Fruit fly (Drosophila melanogaster) whole organism, embryonic: ENCODE results near the gene Drsl1.
A peak's percentile ranks its signal among the peaks of the same experiment; 100 is the strongest.

ENCODE experiments used
- Awh ChIP-seq: fragments of 200-800 bp; sonication (Bioruptor generic); IDR thresholded peaks from 2 replicates; pipeline ENCODE4, ENCODE4 v1.3.6; 2022; ENCODE audit warnings: missing biosample characterization, missing genetic modification characterization
- Bgb ChIP-seq: fragments of 200-800 bp; sonication (Bioruptor generic); IDR thresholded peaks from 2 replicates; pipeline ENCODE4 v1.3.6; 2022; ENCODE audit warnings: missing biosample characterization, missing genetic modification characterization; ENCODE audit not compliant: partially characterized antibody
- Bteb2 ChIP-seq: fragments of 200-800 bp; sonication (Bioruptor generic); optimal IDR thresholded peaks from 2 replicates; lab custom pipeline; 2016; ENCODE audit warnings: missing biosample characterization, missing genetic modification characterization
- CG10462 ChIP-seq: fragments of 200-800 bp; sonication (Bioruptor generic); optimal IDR thresholded peaks from 2 replicates; lab custom pipeline; 2016; ENCODE audit warnings: missing biosample characterization, missing genetic modification characterization
- CG12219 ChIP-seq: fragments of 200-800 bp; sonication (Bioruptor generic); optimal IDR thresholded peaks from 3 replicates; lab custom pipeline; 2018; ENCODE audit warnings: missing biosample characterization, mild to moderate bottlenecking, missing genetic modification characterization
- CG1233 ChIP-seq: fragments of 200-800 bp; sonication (Bioruptor generic); optimal IDR thresholded peaks from 4 replicates; lab custom pipeline; 2018; ENCODE audit warnings: missing biosample characterization, mild to moderate bottlenecking, missing genetic modification characterization
- CG13894 ChIP-seq: fragments of 200-800 bp; sonication (Bioruptor generic); optimal IDR thresholded peaks from 3 replicates; lab custom pipeline; 2018; ENCODE audit warnings: missing biosample characterization, mild to moderate bottlenecking, missing genetic modification characterization, moderate library complexity
- CG1603 ChIP-seq: fragments of 200-800 bp; sonication (Bioruptor generic); optimal IDR thresholded peaks from 2 replicates; lab custom pipeline; 2019; ENCODE audit warnings: missing biosample characterization, mild to moderate bottlenecking, missing genetic modification characterization, moderate library complexity
- CG17328 ChIP-seq: fragments of 200-800 bp; sonication (Bioruptor generic); IDR thresholded peaks from 2 replicates; pipeline ENCODE4 v1.3.6; 2022; ENCODE audit warnings: missing biosample characterization, missing genetic modification characterization
- CG18619 ChIP-seq: fragments of 200-800 bp; sonication (Bioruptor generic); optimal IDR thresholded peaks from 3 replicates; lab custom pipeline; 2017; ENCODE audit warnings: missing biosample characterization, mild to moderate bottlenecking, missing genetic modification characterization
- CG32532 ChIP-seq: fragments of 200-800 bp; sonication (Bioruptor generic); IDR thresholded peaks from 2 replicates; pipeline ENCODE4 v1.3.6; 2022; ENCODE audit warnings: missing biosample characterization, missing genetic modification characterization
- CG3281 ChIP-seq: fragments of 200-800 bp; sonication (Bioruptor generic); optimal IDR thresholded peaks from 3 replicates; lab custom pipeline; 2017; ENCODE audit warnings: missing biosample characterization, mild to moderate bottlenecking, missing genetic modification characterization
- CG34224 ChIP-seq: fragments of 200-800 bp; sonication (Bioruptor generic); IDR thresholded peaks from 3 replicates; pipeline ENCODE4 v1.3.6; 2022; ENCODE audit warnings: missing biosample characterization, missing genetic modification characterization; ENCODE audit not compliant: partially characterized antibody
- CG4282 ChIP-seq: fragments of 200-800 bp; sonication (Bioruptor generic); optimal IDR thresholded peaks from 2 replicates; lab custom pipeline; 2016; ENCODE audit warnings: missing biosample characterization, missing genetic modification characterization
- CG6791 ChIP-seq: fragments of 200-800 bp; sonication (Bioruptor generic); IDR thresholded peaks from 3 replicates; pipeline ENCODE4 v1.3.6; 2022; ENCODE audit warnings: missing biosample characterization, missing genetic modification characterization; ENCODE audit not compliant: partially characterized antibody
- CG7786 ChIP-seq: fragments of 200-800 bp; sonication (Bioruptor generic); optimal IDR thresholded peaks from 2 replicates; lab custom pipeline; 2016; ENCODE audit warnings: missing biosample characterization, missing genetic modification characterization
- CG9609 ChIP-seq: fragments of 200-800 bp; sonication (Bioruptor generic); optimal IDR thresholded peaks from 3 replicates; lab custom pipeline; 2016; ENCODE audit warnings: missing biosample characterization, missing genetic modification characterization
- Dp ChIP-seq: fragments of 200-800 bp; sonication (Bioruptor generic); optimal IDR thresholded peaks from 2 replicates; lab custom pipeline; 2018; ENCODE audit warnings: missing biosample characterization, mild to moderate bottlenecking, missing genetic modification characterization, moderate library complexity
- Ets65A ChIP-seq: fragments of 200-800 bp; sonication (Bioruptor generic); peaks from one replicate; lab custom pipeline; 2016; ENCODE audit warnings: missing biosample characterization, missing genetic modification characterization
- Gsc ChIP-seq: fragments of 200-800 bp; sonication (Bioruptor generic); IDR thresholded peaks from 2 replicates; pipeline ENCODE4 v1.3.6; 2022; ENCODE audit warnings: missing biosample characterization, missing genetic modification characterization
- HLH3B ChIP-seq: fragments of 200-800 bp; sonication (Bioruptor generic); IDR thresholded peaks from 2 replicates; pipeline ENCODE4 v1.3.6; 2022; ENCODE audit warnings: missing biosample characterization, missing genetic modification characterization
- HmgD ChIP-seq: fragments of 200-800 bp; sonication (Bioruptor generic); optimal IDR thresholded peaks from 3 replicates; lab custom pipeline; 2016; ENCODE audit warnings: missing biosample characterization, missing genetic modification characterization
- Hr3 ChIP-seq: fragments of 200-800 bp; sonication (Bioruptor generic); optimal IDR thresholded peaks from 3 replicates; lab custom pipeline; 2016; ENCODE audit warnings: missing biosample characterization, missing genetic modification characterization
- Hr51 ChIP-seq, 2 experiments: fragments of 200-800 bp; sonication (Bioruptor generic); optimal IDR thresholded peaks; 2 replicates in 1 of 2; 3 replicates in 1 of 2; lab custom pipeline; 2016 to 2018; ENCODE audit warnings: missing biosample characterization in 2 of 2, missing genetic modification characterization in 2 of 2, mild to moderate bottlenecking in 1 of 2, moderate library complexity in 1 of 2
- Med ChIP-seq: fragments of 200-800 bp; sonication (Bioruptor generic); peaks from one replicate; lab custom pipeline; 2016; ENCODE audit warnings: missing biosample characterization, missing genetic modification characterization, mild to moderate bottlenecking, inconsistent platforms, moderate library complexity
- Mrtf ChIP-seq: fragments of 200-800 bp; sonication (Bioruptor generic); IDR thresholded peaks from 3 replicates; pipeline ENCODE4 v1.3.6; 2022; ENCODE audit warnings: missing biosample characterization, missing genetic modification characterization
- NfI ChIP-seq: fragments of 200-800 bp; sonication (Bioruptor generic); optimal IDR thresholded peaks from 3 replicates; lab custom pipeline; 2018; ENCODE audit warnings: missing biosample characterization, mild to moderate bottlenecking, missing genetic modification characterization, moderate library complexity
- Optix ChIP-seq: fragments of 200-800 bp; sonication (Bioruptor generic); IDR thresholded peaks from 3 replicates; pipeline ENCODE4 v1.3.6; 2022; ENCODE audit warnings: missing biosample characterization, missing genetic modification characterization
- Ssrp ChIP-seq: fragments of 200-800 bp; sonication (Bioruptor generic); optimal IDR thresholded peaks from 2 replicates; lab custom pipeline; 2018; ENCODE audit warnings: missing biosample characterization, mild to moderate bottlenecking, missing genetic modification characterization, moderate library complexity
- abd-A ChIP-seq: fragments of 200-800 bp; sonication (Bioruptor generic); optimal IDR thresholded peaks from 3 replicates; lab custom pipeline; 2019; ENCODE audit warnings: missing biosample characterization, mild to moderate bottlenecking, missing genetic modification characterization, moderate library complexity
- ac ChIP-seq: fragments of 200-800 bp; sonication (Bioruptor generic); optimal IDR thresholded peaks from 3 replicates; lab custom pipeline; 2017; ENCODE audit warnings: missing biosample characterization, mild to moderate bottlenecking, missing genetic modification characterization
- al ChIP-seq: fragments of 200-800 bp; sonication (Bioruptor generic); IDR thresholded peaks from 2 replicates; pipeline ENCODE4 v1.3.6; 2022; ENCODE audit warnings: missing biosample characterization, missing genetic modification characterization
- bcd ChIP-seq: fragments of 200-800 bp; sonication (Bioruptor generic); optimal IDR thresholded peaks from 2 replicates; lab custom pipeline; 2017; ENCODE audit warnings: missing biosample characterization, mild to moderate bottlenecking, missing genetic modification characterization
- crol ChIP-seq: fragments of 200-800 bp; sonication (Bioruptor generic); IDR thresholded peaks from 2 replicates; pipeline ENCODE4 v1.3.6; 2022; ENCODE audit warnings: missing biosample characterization, missing genetic modification characterization
- dati ChIP-seq: fragments of 200-800 bp; sonication (Bioruptor generic); IDR thresholded peaks from 2 replicates; pipeline ENCODE4 v1.3.6; 2022; ENCODE audit warnings: missing biosample characterization, missing genetic modification characterization
- gem ChIP-seq: fragments of 200-800 bp; sonication (Bioruptor generic); optimal IDR thresholded peaks from 2 replicates; lab custom pipeline; 2019; ENCODE audit warnings: missing biosample characterization, mild to moderate bottlenecking, missing genetic modification characterization, moderate library complexity
- gt ChIP-seq: fragments of 200-800 bp; sonication (Bioruptor generic); IDR thresholded peaks from 2 replicates; pipeline ENCODE4 v1.3.6; 2022; ENCODE audit warnings: missing biosample characterization, missing genetic modification characterization
- inv ChIP-seq: fragments of 200-800 bp; sonication (Bioruptor generic); IDR thresholded peaks from 2 replicates; pipeline ENCODE4 v1.3.6; 2022; ENCODE audit warnings: missing biosample characterization, missing genetic modification characterization; ENCODE audit not compliant: partially characterized antibody
- jigr1 ChIP-seq: fragments of 200-800 bp; sonication (Bioruptor generic); IDR thresholded peaks from 3 replicates; pipeline ENCODE4 v1.3.6; 2022; ENCODE audit warnings: missing biosample characterization, missing genetic modification characterization
- lbe ChIP-seq: fragments of 200-800 bp; sonication (Bioruptor generic); optimal IDR thresholded peaks from 2 replicates; lab custom pipeline; 2016; ENCODE audit warnings: missing biosample characterization, mild to moderate bottlenecking, missing genetic modification characterization
- lmd ChIP-seq: fragments of 200-800 bp; sonication (Bioruptor generic); IDR thresholded peaks from 2 replicates; pipeline ENCODE4 v1.3.6; 2022; ENCODE audit warnings: missing biosample characterization, missing genetic modification characterization
- lola ChIP-seq, 3 experiments: fragments of >200 bp in 2 of 3; fragments of 200-800 bp in 1 of 3; sonication (Bioruptor generic) in 1 of 3; optimal IDR thresholded peaks; 2 replicates each; lab custom pipeline; 2017 to 2019; ENCODE audit warnings: missing biosample characterization in 3 of 3, missing genetic modification characterization in 3 of 3, mild to moderate bottlenecking in 1 of 3, moderate library complexity in 1 of 3
- mirr ChIP-seq: fragments of 200-800 bp; sonication (Bioruptor generic); optimal IDR thresholded peaks from 3 replicates; lab custom pipeline; 2018; ENCODE audit warnings: missing biosample characterization, mild to moderate bottlenecking, missing genetic modification characterization
- otp ChIP-seq: fragments of 200-800 bp; sonication (Bioruptor generic); IDR thresholded peaks from 3 replicates; pipeline ENCODE4, ENCODE4 v1.3.6; 2022; ENCODE audit warnings: missing biosample characterization, missing genetic modification characterization
- p53 ChIP-seq: fragments of 200-800 bp; sonication (Bioruptor generic); optimal IDR thresholded peaks from 2 replicates; lab custom pipeline; 2016; ENCODE audit warnings: missing biosample characterization, missing genetic modification characterization
- pb ChIP-seq: fragments of 200-800 bp; sonication (Bioruptor generic); optimal IDR thresholded peaks from 3 replicates; lab custom pipeline; 2016; ENCODE audit warnings: missing biosample characterization, missing genetic modification characterization
- peb ChIP-seq: fragments of 200-800 bp; sonication (Bioruptor generic); IDR thresholded peaks from 2 replicates; pipeline ENCODE4 v1.3.6; 2022; ENCODE audit warnings: missing biosample characterization, missing genetic modification characterization
- shn ChIP-seq: fragments of 200-800 bp; sonication (Bioruptor generic); optimal IDR thresholded peaks from 3 replicates; lab custom pipeline; 2016; ENCODE audit warnings: missing biosample characterization, missing genetic modification characterization
- sqz ChIP-seq: fragments of 200-800 bp; sonication (Bioruptor generic); optimal IDR thresholded peaks from 3 replicates; lab custom pipeline; 2018; ENCODE audit warnings: missing biosample characterization, mild to moderate bottlenecking, missing genetic modification characterization
- sr ChIP-seq: fragments of 200-800 bp; sonication (Bioruptor generic); IDR thresholded peaks from 3 replicates; pipeline ENCODE4 v1.3.6; 2022; ENCODE audit warnings: missing biosample characterization, missing genetic modification characterization
- tio ChIP-seq: fragments of 200-800 bp; sonication (Bioruptor generic); optimal IDR thresholded peaks from 2 replicates; lab custom pipeline; 2017; ENCODE audit warnings: missing biosample characterization, missing genetic modification characterization, inconsistent platforms

Gene Drsl1

dm6 chr3L:3383965-3384595 lies 48.5 kb upstream of the Drsl1 start (continued):
- no peak for TF ChIP-seq CG1233 (GFP tag; lab: Kevin White, UChicago)
- TF ChIP-seq CG17328 (GFP tag; lab: Robert Waterston, UW): no peak
- TF ChIP-seq HLH3B (GFP tag; lab: Robert Waterston, UW): no peak
- no peak for TF ChIP-seq mirr (GFP tag; lab: Kevin White, UChicago)
- no peak for TF ChIP-seq lola (GFP tag; optimal IDR thresholded peaks at IDR 0.05; lab: Kevin White, UChicago)
- no peak for TF ChIP-seq gt
- TF ChIP-seq CG6791 (GFP tag; lab: Robert Waterston, UW): no peak
- TF ChIP-seq lbe (GFP tag; lab: Kevin White, UChicago): no peak
- TF ChIP-seq Mrtf: 0 out of 3 replicates have a peak, but pooled peaks have one; percentile 12
- peak; percentile 75 for TF ChIP-seq abd-A (tag; lab: Kevin White, UChicago)
- no peak for TF ChIP-seq CG9609
- no peak for TF ChIP-seq dati (GFP tag; lab: Robert Waterston, UW)
- no peak for TF ChIP-seq jigr1 (GFP tag; lab: Robert Waterston, UW)
- no peak for TF ChIP-seq Ets65A (GFP tag; lab: Kevin White, UChicago)
- TF ChIP-seq Bteb2 (GFP tag; lab: Kevin White, UChicago): no peak
- peak; percentile 91 for TF ChIP-seq crol (GFP tag; lab: Robert Waterston, UW)
- no peak for TF ChIP-seq bcd (GFP tag; lab: Kevin White, UChicago)
- TF ChIP-seq gem (tag; lab: Kevin White, UChicago): no peak
- TF ChIP-seq CG10462 (GFP tag; lab: Kevin White, UChicago): no peak
- TF ChIP-seq tio (GFP tag; lab: Kevin White, UChicago): no peak
- TF ChIP-seq CG1603 (tag; lab: Kevin White, UChicago): no peak
- no peak for TF ChIP-seq inv (GFP tag; lab: Robert Waterston, UW)
- TF ChIP-seq al (GFP tag; lab: Robert Waterston, UW): no peak
- no peak for TF ChIP-seq lmd (GFP tag; lab: Robert Waterston, UW)
- no peak for TF ChIP-seq Gsc
- TF ChIP-seq CG18619: no peak
- TF ChIP-seq Hr51 (GFP tag; optimal IDR thresholded peaks at IDR 0.05; lab: Kevin White, UChicago): no peak
- no peak for TF ChIP-seq peb (GFP tag; lab: Robert Waterston, UW)
- TF ChIP-seq CG34224 (GFP tag; lab: Robert Waterston, UW): no peak
- no peak for TF ChIP-seq NfI
- no peak for TF ChIP-seq Dp (GFP tag; lab: Kevin White, UChicago)
- no peak for TF ChIP-seq sqz
- TF ChIP-seq Hr3 (GFP tag; lab: Kevin White, UChicago): no peak
- no peak for TF ChIP-seq pb (GFP tag; lab: Kevin White, UChicago)
- TF ChIP-seq Optix (GFP tag; lab: Robert Waterston, UW): 0 out of 3 replicates have a peak, but pooled peaks have one; percentile 31
- no peak for TF ChIP-seq CG4282
- peak; percentile 67 for TF ChIP-seq Med
- TF ChIP-seq p53: no peak
- TF ChIP-seq Bgb (GFP tag; lab: Robert Waterston, UW): peak; percentile 9; the same call in 1 of the 2 replicates
- peak; percentile 86; the same call in 2 of the 3 replicates for TF ChIP-seq sr (GFP tag; lab: Robert Waterston, UW)
- TF ChIP-seq CG3281 (GFP tag; lab: Kevin White, UChicago): no peak
- no peak for TF ChIP-seq Ssrp (tag; lab: Kevin White, UChicago)
- TF ChIP-seq CG13894: peak; percentile 96
- no peak for TF ChIP-seq CG32532 (GFP tag; lab: Robert Waterston, UW)
- no peak for TF ChIP-seq CG7786
- no peak for TF ChIP-seq HmgD
- TF ChIP-seq shn (GFP tag; lab: Kevin White, UChicago): no peak
- TF ChIP-seq Awh (GFP tag; lab: Robert Waterston, UW): peak; percentile 39; the same call in 1 of the 2 replicates
- TF ChIP-seq otp: no peak
- no peak for TF ChIP-seq CG12219 (GFP tag; lab: Kevin White, UChicago)
- TF ChIP-seq ac (GFP tag; lab: Kevin White, UChicago): no peak
